Worm (Caenorhabditis elegans) whole organism, L4 larva: ENCODE data around the gene F32D8.5.

ENCODE experiments used
- F37D6.2 ChIP-seq: sonication (generic microtip); optimal IDR thresholded peaks from 2 replicates; lab custom pipeline; 2016; ENCODE audit warnings: mild to moderate bottlenecking, missing genetic modification characterization, missing compliant biosample characterization
- Y48G9A.11 ChIP-seq: fragments of 200-800 bp; sonication (Bioruptor generic); IDR thresholded peaks from 2 replicates; pipeline ENCODE4 v1.3.6; 2022; ENCODE audit warnings: missing genetic modification reagents, missing genetic modification characterization, missing compliant biosample characterization
- ZK337.2 ChIP-seq: fragments of 200-800 bp; sonication (Bioruptor generic); IDR thresholded peaks from 2 replicates; pipeline ENCODE4 v1.3.6; 2022; ENCODE audit warnings: missing genetic modification reagents, missing genetic modification characterization, missing compliant biosample characterization
- ZK546.5 ChIP-seq, 2 experiments: sonication (generic microtip); optimal IDR thresholded peaks; 2 replicates each; lab custom pipeline; 2017; ENCODE audit warnings: missing biosample characterization in 2 of 2, missing genetic modification characterization in 2 of 2
- aly-2 ChIP-seq: sonication (generic microtip); optimal IDR thresholded peaks from 2 replicates; lab custom pipeline; 2018; ENCODE audit warnings: missing biosample characterization, missing genetic modification characterization
- attf-4 ChIP-seq: sonication (generic microtip); optimal IDR thresholded peaks from 3 replicates; lab custom pipeline; 2017; ENCODE audit warnings: missing biosample characterization, missing genetic modification characterization
- ceh-20 ChIP-seq: fragments of 200-800 bp; sonication (Bioruptor generic); IDR thresholded peaks from 2 replicates; pipeline ENCODE4 v1.3.6; 2022; ENCODE audit warnings: missing genetic modification reagents, missing genetic modification characterization, missing compliant biosample characterization
- ceh-28 ChIP-seq: fragments of 150-350 bp; optimal IDR thresholded peaks from 2 replicates; lab custom pipeline; 2014; ENCODE audit warnings: missing biosample characterization, missing genetic modification reagents, missing genetic modification characterization
- ces-1 ChIP-seq: fragments of 150-350 bp; sonication (generic microtip); optimal IDR thresholded peaks from 4 replicates; lab custom pipeline; 2014; ENCODE audit warnings: missing biosample characterization, missing genetic modification reagents, missing genetic modification characterization
- cey-2 ChIP-seq: sonication (generic microtip); optimal IDR thresholded peaks from 3 replicates; lab custom pipeline; 2017; ENCODE audit warnings: missing genetic modification characterization, mild to moderate bottlenecking, missing compliant biosample characterization, antibody characterized with exemption, borderline replicate concordance; ENCODE audit not compliant: insufficient read depth
- daf-8 ChIP-seq: fragments of 200-800 bp; sonication (Bioruptor generic); IDR thresholded peaks from 2 replicates; pipeline ENCODE4 v1.3.6; 2022; ENCODE audit warnings: missing genetic modification characterization, missing compliant biosample characterization
- dve-1 ChIP-seq: sonication (generic microtip); optimal IDR thresholded peaks from 2 replicates; lab custom pipeline; 2017; ENCODE audit warnings: antibody characterized with exemption, mild to moderate bottlenecking, missing genetic modification characterization, missing compliant biosample characterization; ENCODE audit not compliant: insufficient read depth
- egl-43 ChIP-seq: fragments of 200-800 bp; sonication (Bioruptor generic); IDR thresholded peaks from 2 replicates; pipeline ENCODE4 v1.3.6; 2022; ENCODE audit warnings: missing genetic modification reagents, missing genetic modification characterization, missing compliant biosample characterization
- fos-1 ChIP-seq: fragments of 150-350 bp; optimal IDR thresholded peaks from 2 replicates; lab custom pipeline; 2014; ENCODE audit warnings: missing biosample characterization, missing genetic modification characterization
- gei-8 ChIP-seq: fragments of 200-800 bp; sonication (Bioruptor generic); optimal IDR thresholded peaks from 2 replicates; lab custom pipeline; 2018; ENCODE audit warnings: mild to moderate bottlenecking, missing genetic modification characterization, missing compliant biosample characterization
- hlh-11 ChIP-seq: fragments of 200-800 bp; sonication (Bioruptor generic); optimal IDR thresholded peaks from 2 replicates; lab custom pipeline; 2018; ENCODE audit warnings: mild to moderate bottlenecking, missing genetic modification characterization, missing compliant biosample characterization
- hmg-1.1 ChIP-seq: fragments of 200-800 bp; sonication (Bioruptor generic); IDR thresholded peaks from 2 replicates; pipeline ENCODE4 v1.3.6; 2022; ENCODE audit warnings: missing genetic modification reagents, missing genetic modification characterization, missing compliant biosample characterization
- jun-1 ChIP-seq: fragments of 150-350 bp; optimal IDR thresholded peaks from 2 replicates; lab custom pipeline; 2014; ENCODE audit warnings: missing biosample characterization, missing genetic modification reagents, missing genetic modification characterization
- lim-7 ChIP-seq: fragments of 200-800 bp; sonication (Bioruptor generic); IDR thresholded peaks from 2 replicates; pipeline ENCODE4 v1.3.6; 2022; ENCODE audit warnings: missing genetic modification characterization, missing compliant biosample characterization
- lin-1 ChIP-seq: fragments of 200-800 bp; sonication (Bioruptor generic); IDR thresholded peaks from 2 replicates; pipeline ENCODE4 v1.3.6; 2022; ENCODE audit warnings: missing genetic modification reagents, missing genetic modification characterization, missing compliant biosample characterization
- lin-29 ChIP-seq: fragments of 200-800 bp; sonication (Bioruptor generic); IDR thresholded peaks from 2 replicates; pipeline ENCODE4 v1.3.6; 2022; ENCODE audit warnings: missing genetic modification reagents, missing genetic modification characterization, missing compliant biosample characterization
- lir-3 ChIP-seq: sonication (generic microtip); optimal IDR thresholded peaks from 2 replicates; lab custom pipeline; 2016; ENCODE audit warnings: mild to moderate bottlenecking, missing genetic modification characterization, missing compliant biosample characterization
- lsy-2 ChIP-seq, 2 experiments: fragments of 150-350 bp in 1 of 2; sonication (generic microtip) in 1 of 2; optimal IDR thresholded peaks; 2 replicates each; lab custom pipeline; 2014 to 2017; ENCODE audit warnings: missing biosample characterization in 2 of 2, missing genetic modification characterization in 2 of 2
- madf-9 ChIP-seq: fragments of 200-800 bp; sonication (Bioruptor generic); conservative IDR thresholded peaks from 2 replicates; pipeline ENCODE4 v1.3.6; 2022; ENCODE audit warnings: missing genetic modification reagents, missing genetic modification characterization, missing compliant biosample characterization
- mdl-1 ChIP-seq, 2 experiments: fragments of 150-350 bp in 1 of 2; sonication (generic microtip) in 1 of 2; optimal IDR thresholded peaks; 2 replicates each; lab custom pipeline; 2014 to 2017; ENCODE audit warnings: missing biosample characterization in 2 of 2, missing genetic modification characterization in 2 of 2
- mdt-29 ChIP-seq: fragments of 200-800 bp; sonication (Bioruptor generic); IDR thresholded peaks from 2 replicates; pipeline ENCODE4 v1.3.6; 2022; ENCODE audit warnings: missing genetic modification reagents, missing genetic modification characterization, missing compliant biosample characterization
- mes-2 ChIP-seq: sonication (generic microtip); optimal IDR thresholded peaks from 2 replicates; lab custom pipeline; 2016; ENCODE audit warnings: missing genotype, mild to moderate bottlenecking, missing genetic modification characterization, missing compliant biosample characterization; ENCODE audit not compliant: poor library complexity, severe bottlenecking
- mxl-2 ChIP-seq: fragments of 200-800 bp; sonication (Bioruptor generic); conservative IDR thresholded peaks from 2 replicates; pipeline ENCODE4 v1.3.6; 2022; ENCODE audit warnings: missing genetic modification reagents, missing genetic modification characterization, missing compliant biosample characterization
- nhr-10 ChIP-seq: fragments of 150-350 bp; optimal IDR thresholded peaks from 2 replicates; lab custom pipeline; 2014; ENCODE audit warnings: missing biosample characterization, missing genetic modification characterization
- nhr-25 ChIP-seq: sonication (generic microtip); optimal IDR thresholded peaks from 2 replicates; lab custom pipeline; 2017; ENCODE audit warnings: missing genetic modification characterization, mild to moderate bottlenecking, missing compliant biosample characterization, antibody characterized with exemption, moderate library complexity, borderline replicate concordance; ENCODE audit not compliant: insufficient read depth
- nhr-41 ChIP-seq: fragments of 200-800 bp; sonication (Bioruptor generic); IDR thresholded peaks from 2 replicates; pipeline ENCODE4 v1.3.6; 2022; ENCODE audit warnings: missing genetic modification reagents, missing genetic modification characterization, missing compliant biosample characterization
- nhr-42 ChIP-seq: fragments of 200-800 bp; sonication (Bioruptor generic); IDR thresholded peaks from 2 replicates; pipeline ENCODE4 v1.3.6; 2022; ENCODE audit warnings: missing genetic modification characterization, missing compliant biosample characterization
- nhr-48 ChIP-seq: sonication (generic microtip); optimal IDR thresholded peaks from 2 replicates; lab custom pipeline; 2016; ENCODE audit warnings: mild to moderate bottlenecking, missing genetic modification characterization, missing compliant biosample characterization
- nhr-6 ChIP-seq: fragments of 150-350 bp; optimal IDR thresholded peaks from 2 replicates; lab custom pipeline; 2014; ENCODE audit warnings: missing biosample characterization, missing genetic modification characterization
- nhr-77 ChIP-seq: fragments of 150-350 bp; optimal IDR thresholded peaks from 2 replicates; lab custom pipeline; 2014; ENCODE audit warnings: missing biosample characterization, missing genetic modification characterization
- pha-4 ChIP-seq, 2 experiments: fragments of 150-350 bp in 1 of 2; fragments of 200-800 bp in 1 of 2; sonication (Bioruptor generic) in 1 of 2; IDR thresholded peaks in 1 of 2; optimal IDR thresholded peaks in 1 of 2; 2 replicates each; pipeline versions ENCODE4 v1.3.6 to Lab custom; 2014 to 2022; ENCODE audit warnings: missing genetic modification characterization in 2 of 2, missing genetic modification reagents in 2 of 2, missing biosample characterization in 1 of 2, missing compliant biosample characterization in 1 of 2
- php-3 ChIP-seq: fragments of 200-800 bp; sonication (Bioruptor generic); IDR thresholded peaks from 2 replicates; pipeline ENCODE4 v1.3.6; 2022; ENCODE audit warnings: missing genetic modification reagents, missing genetic modification characterization, missing compliant biosample characterization
- rbr-2 ChIP-seq: sonication (generic microtip); optimal IDR thresholded peaks from 2 replicates; lab custom pipeline; 2016; ENCODE audit warnings: missing genotype, missing genetic modification characterization, missing compliant biosample characterization
- spr-1 ChIP-seq: sonication (generic microtip); optimal IDR thresholded peaks from 2 replicates; lab custom pipeline; 2016; ENCODE audit warnings: mild to moderate bottlenecking, missing genetic modification characterization, missing compliant biosample characterization
- tag-97 ChIP-seq: fragments of 200-800 bp; sonication (Bioruptor generic); IDR thresholded peaks from 2 replicates; pipeline ENCODE4 v1.3.6; 2022; ENCODE audit warnings: missing genetic modification characterization, missing compliant biosample characterization
- unc-130 ChIP-seq: sonication (generic microtip); optimal IDR thresholded peaks from 2 replicates; lab custom pipeline; 2016; ENCODE audit warnings: missing genetic modification reagents, missing genetic modification characterization, missing compliant biosample characterization
- unc-39 ChIP-seq: sonication (generic microtip); optimal IDR thresholded peaks from 2 replicates; lab custom pipeline; 2017; ENCODE audit warnings: missing biosample characterization, missing genetic modification characterization
- zag-1 ChIP-seq: fragments of 150-350 bp; optimal IDR thresholded peaks from 2 replicates; lab custom pipeline; 2014; ENCODE audit warnings: missing biosample characterization, missing genetic modification characterization
- zfp-2 ChIP-seq: sonication (generic microtip); optimal IDR thresholded peaks from 2 replicates; lab custom pipeline; 2016; ENCODE audit warnings: mild to moderate bottlenecking, missing genetic modification characterization, missing compliant biosample characterization
- zip-11 ChIP-seq: fragments of 200-800 bp; sonication (Bioruptor generic); IDR thresholded peaks from 2 replicates; pipeline ENCODE4 v1.3.6; 2022; ENCODE audit warnings: missing genetic modification characterization, missing compliant biosample characterization

Gene F32D8.5

ce11 chrV:10896295-10896694 is 1.7 kb downstream of the F32D8.5 start, which contains the start of gene F32D8.13 (continued):
- TF ChIP-seq aly-2 (tag; lab: Kevin White, UChicago) (no peak), zag-1 (tag; lab: Kevin White, UChicago) (no peak)

ce11 chrV:10896706-10897105 is 2.1 kb downstream of the F32D8.5 start:
- no peak for TF ChIP-seq Y48G9A.11 (GFP tag; lab: Robert Waterston, UW)
- no peak for TF ChIP-seq dve-1 (tag; lab: Kevin White, UChicago)
- TF ChIP-seq madf-9 (GFP tag; lab: Robert Waterston, UW): no peak
- TF ChIP-seq php-3 (GFP tag; lab: Robert Waterston, UW): no peak
- TF ChIP-seq nhr-6 (tag; lab: Kevin White, UChicago): no peak
- TF ChIP-seq jun-1 (tag; lab: Kevin White, UChicago): no peak
- no peak for TF ChIP-seq lir-3 (tag; lab: Kevin White, UChicago)
- no peak for TF ChIP-seq ZK337.2 (GFP tag; lab: Robert Waterston, UW)
- no peak for TF ChIP-seq nhr-10 (tag; lab: Kevin White, UChicago)
- TF ChIP-seq mes-2 (tag; lab: Kevin White, UChicago): no peak
- no peak for TF ChIP-seq ceh-20 (GFP tag; lab: Robert Waterston, UW)
- TF ChIP-seq attf-4 (tag; lab: Kevin White, UChicago): no peak
- TF ChIP-seq tag-97: no peak
- TF ChIP-seq lin-1 (GFP tag; lab: Robert Waterston, UW): no peak
- TF ChIP-seq lsy-2 (tag; optimal IDR thresholded peaks at IDR 0.05; lab: Kevin White, UChicago): no peak
- no peak for TF ChIP-seq nhr-25 (tag; lab: Kevin White, UChicago)
- no peak for TF ChIP-seq ZK546.5 (tag; optimal IDR thresholded peaks at IDR 0.05; lab: Kevin White, UChicago)
- TF ChIP-seq lin-29: no peak
- no peak for TF ChIP-seq daf-8
- TF ChIP-seq spr-1 (tag; lab: Kevin White, UChicago): no peak

ce11 chrV:10897106-10897171 is 2.3 kb downstream of the F32D8.5 start, which contains the start of gene sec-61.G:
Gene sec-61.G, minus strand, starts transcription at chrV:10897143.
- TF ChIP-seq nhr-48 (tag; lab: Kevin White, UChicago): no peak
- TF ChIP-seq nhr-77 (tag; lab: Kevin White, UChicago): no peak
- TF ChIP-seq lin-29: no peak
- TF ChIP-seq lin-1 (GFP tag; lab: Robert Waterston, UW): no peak
- no peak for TF ChIP-seq zag-1 (tag; lab: Kevin White, UChicago)
- no peak for TF ChIP-seq gei-8 (GFP tag; lab: Kevin White, UChicago)
- TF ChIP-seq nhr-42: no peak
- TF ChIP-seq mdt-29 (GFP tag; lab: Robert Waterston, UW): no peak
- TF ChIP-seq cey-2 (tag; lab: Kevin White, UChicago): no peak
- TF ChIP-seq ces-1 (GFP tag; lab: Kevin White, UChicago): no peak
- TF ChIP-seq ceh-28 (tag; lab: Kevin White, UChicago): no peak
- no peak for TF ChIP-seq ceh-20 (GFP tag; lab: Robert Waterston, UW)
- no peak for TF ChIP-seq hlh-11 (tag; lab: Kevin White, UChicago)
- TF ChIP-seq unc-130 (GFP tag; lab: Kevin White, UChicago): no peak
- no peak for TF ChIP-seq ZK546.5 (tag; optimal IDR thresholded peaks at IDR 0.05; lab: Kevin White, UChicago)
- no peak for TF ChIP-seq mxl-2 (GFP tag; lab: Robert Waterston, UW)
- TF ChIP-seq mdl-1 (tag; optimal IDR thresholded peaks at IDR 0.05; lab: Kevin White, UChicago): no peak

ce11 chrV:10897172-10897571 is 2.6 kb downstream of the F32D8.5 start:
- TF ChIP-seq zip-11 (GFP tag; lab: Robert Waterston, UW) (0 out of 2 replicates have a peak, but pooled peaks have one; percentile 12), nhr-41 (GFP tag; lab: Robert Waterston, UW) (peak; percentile 97), zfp-2 (tag; lab: Kevin White, UChicago) (peak; percentile 94), jun-1 (tag; lab: Kevin White, UChicago) (peak; percentile 93), egl-43 (GFP tag; lab: Robert Waterston, UW) (peak; percentile 94), lin-29 (peak; percentile 88), fos-1 (tag; lab: Kevin White, UChicago) (peak; percentile 11), hmg-1.1 (GFP tag; lab: Robert Waterston, UW) (peak; percentile 95), ces-1 (GFP tag; lab: Kevin White, UChicago) (peak; percentile 66), pha-4 (GFP tag; IDR thresholded peaks at IDR 0.05; lab: Robert Waterston, UW) (peak; percentile 98), pha-4 (tag; optimal IDR thresholded peaks at IDR 0.05; lab: Kevin White, UChicago) (peak; percentile 99), madf-9 (GFP tag; lab: Robert Waterston, UW) (peak; percentile 85), nhr-10 (tag; lab: Kevin White, UChicago) (peak; percentile 95), php-3 (GFP tag; lab: Robert Waterston, UW) (peak; percentile 95), lim-7 (GFP tag; lab: Robert Waterston, UW) (peak; percentile 52; the same call in 1 of the 2 replicates), unc-39 (tag; lab: Kevin White, UChicago) (peak; percentile 13), rbr-2 (tag; lab: Kevin White, UChicago) (peak; percentile 98), ZK546.5 (tag; optimal IDR thresholded peaks at IDR 0.05; lab: Kevin White, UChicago) (peak; percentile 97 to 100), F37D6.2 (tag; lab: Kevin White, UChicago) (peak; percentile 94)
